Worm (Caenorhabditis elegans): Measurements from ENCODE around the gene ZK673.1.
"Not testable (repeated sequence)": the region's sequence is repeated elsewhere in the genome, so short reads cannot be mapped to it uniquely, and the experiment has no call there.

The ZK673.1 gene

ce11 chrII:10481824-10482556, 39.0 kb downstream of the ZK673.1 start, which contains the start of the genes clec-60 and ZK666.11:
clec-60 (minus strand) TSS chrII:10481874.
ZK666.11 (plus strand) TSS chrII:10482522.
- TF ChIP-seq unc-62 (GFP tag; optimal IDR thresholded peaks at IDR 0.05), result no peak

DNA sequence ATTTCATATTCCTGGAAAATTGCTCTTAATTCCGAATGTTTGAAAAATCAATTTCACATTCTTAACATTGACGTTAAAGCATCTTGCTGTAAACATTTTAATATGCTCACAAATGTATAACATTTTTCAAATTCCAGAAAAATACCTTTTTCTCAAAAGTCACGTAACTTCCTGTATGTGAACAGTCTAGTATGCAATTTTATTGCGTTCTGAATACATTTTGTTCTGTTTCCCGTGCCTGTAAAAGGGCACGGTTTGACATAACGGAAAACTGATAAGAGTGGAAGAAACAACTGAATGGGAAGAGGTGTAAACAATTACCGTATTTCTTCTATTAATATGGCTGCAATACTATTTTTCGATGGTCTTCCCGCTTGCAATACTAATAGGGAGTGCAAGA, 40.0 kb downstream of the ZK673.1 start:
- no peak for TF ChIP-seq unc-62 (GFP tag; optimal IDR thresholded peaks at IDR 0.05)

DNA sequence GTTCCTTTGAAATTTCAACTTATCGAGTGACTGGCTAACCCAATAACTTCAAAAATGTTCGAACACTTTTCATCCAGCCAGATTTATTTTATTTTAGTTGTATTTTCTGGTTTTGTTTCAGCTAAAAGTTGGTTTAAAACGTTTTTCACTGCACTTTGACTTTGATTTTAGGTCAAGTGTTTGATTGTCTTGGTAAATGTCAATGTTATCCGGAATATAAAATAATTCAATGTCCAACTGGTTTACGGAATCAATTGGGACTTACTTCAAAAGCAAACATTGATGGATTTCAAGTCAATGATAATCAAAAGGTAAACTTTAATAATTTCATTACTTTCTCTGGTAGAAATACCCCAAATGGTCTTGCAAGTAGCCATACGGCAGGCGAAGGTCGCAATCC, 40.9 kb downstream of the ZK673.1 start:
- TF ChIP-seq unc-62 (GFP tag; optimal IDR thresholded peaks at IDR 0.05), result no peak

- no peak for TF ChIP-seq unc-62 (GFP tag; optimal IDR thresholded peaks at IDR 0.05)
These were observed 42.7 kb downstream of the ZK673.1 start for ce11 chrII:10485640-10486039.

ce11 chrII:10486738-10487137, 43.8 kb downstream of the ZK673.1 start, which contains the start of gene ZK666.15:
ZK666.15 (plus strand) TSS chrII:10487038.
- no peak for TF ChIP-seq unc-62 (GFP tag; optimal IDR thresholded peaks at IDR 0.05)

ce11 chrII:10490329-10490728, 47.4 kb downstream of the ZK673.1 start, which contains the start of gene clec-61:
clec-61 (minus strand) TSS chrII:10490537.
- no peak for TF ChIP-seq unc-62 (GFP tag; optimal IDR thresholded peaks at IDR 0.05)

DNA sequence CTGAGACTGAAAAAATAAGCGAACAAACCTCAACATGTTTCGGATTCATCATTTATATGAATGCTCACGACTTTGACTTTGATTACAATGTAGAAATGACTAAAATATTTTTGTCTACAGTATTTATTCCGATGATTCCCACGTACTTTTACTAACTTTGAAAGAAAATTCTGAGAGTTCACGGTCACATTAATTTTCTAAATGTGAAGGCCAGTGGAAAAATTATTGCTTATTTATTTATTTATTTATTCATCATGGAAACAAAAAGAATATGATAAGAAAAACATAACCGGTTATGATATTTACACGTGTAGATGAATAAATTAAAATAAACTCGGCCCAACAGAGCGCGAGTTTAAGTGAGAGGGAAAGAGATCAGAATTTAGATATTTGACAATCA, 50.1 kb downstream of the ZK673.1 start, which contains the start of gene ZK666.8:
TSS of gene ZK666.8 (minus strand) at position 101 of the 400 bp plus-strand sequence.
- TF ChIP-seq unc-62 (GFP tag; optimal IDR thresholded peaks at IDR 0.05), result not testable (repeated sequence)

- TF ChIP-seq unc-62 (GFP tag; optimal IDR thresholded peaks at IDR 0.05), result no peak
These were observed 51.5 kb downstream of the ZK673.1 start, which contains the start of gene ZK666.14 for ce11 chrII:10494467-10494866. ZK666.14 (plus strand) TSS chrII:10494767.

All from whole organism, dauer.